Fruit fly (Drosophila melanogaster): Measurements from ENCODE around the gene Cpr.

Gene Cpr

DNA sequence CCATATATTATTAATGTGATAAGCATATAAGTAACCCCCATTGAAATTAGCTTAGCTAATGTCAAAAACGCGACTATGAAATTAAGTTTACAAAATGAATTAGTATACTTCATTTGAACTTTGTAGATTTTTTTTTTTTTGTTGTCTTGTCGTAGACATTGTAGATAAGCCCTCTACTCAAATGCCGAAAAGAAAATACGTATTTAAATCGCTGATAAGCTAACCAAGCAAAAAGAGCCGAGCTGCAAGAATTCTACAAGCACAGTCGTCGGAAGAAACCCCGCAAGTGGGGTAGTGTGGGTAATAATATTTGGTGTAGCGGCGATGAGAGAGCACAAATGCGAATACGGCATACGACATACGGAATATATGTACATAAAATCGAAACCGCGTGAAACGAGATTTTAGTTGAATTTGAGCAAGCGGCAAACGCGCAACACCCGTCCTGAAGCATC is 28.9 kb downstream of the Cpr start, which contains the start of gene Nepl4:
TSS of gene Nepl4 (plus strand) at position 405 of the 455 bp plus-strand sequence.
- TF ChIP-seq dmrt93B (GFP tag; optimal IDR thresholded peaks at IDR 0.05) (no peak), HLH106 (tag; optimal IDR thresholded peaks at IDR 0.05) (no peak), Vsx2 (GFP tag; optimal IDR thresholded peaks at IDR 0.05; ENCODE audit: partially characterized antibody) (no peak), Rel (GFP tag; optimal IDR thresholded peaks at IDR 0.05) (no peak), Rel (tag; optimal IDR thresholded peaks at IDR 0.05) (peak; percentile 65), h (GFP tag; optimal IDR thresholded peaks at IDR 0.05) (no peak), Hnf4 (GFP tag; optimal IDR thresholded peaks at IDR 0.05) (no peak)

DNA sequence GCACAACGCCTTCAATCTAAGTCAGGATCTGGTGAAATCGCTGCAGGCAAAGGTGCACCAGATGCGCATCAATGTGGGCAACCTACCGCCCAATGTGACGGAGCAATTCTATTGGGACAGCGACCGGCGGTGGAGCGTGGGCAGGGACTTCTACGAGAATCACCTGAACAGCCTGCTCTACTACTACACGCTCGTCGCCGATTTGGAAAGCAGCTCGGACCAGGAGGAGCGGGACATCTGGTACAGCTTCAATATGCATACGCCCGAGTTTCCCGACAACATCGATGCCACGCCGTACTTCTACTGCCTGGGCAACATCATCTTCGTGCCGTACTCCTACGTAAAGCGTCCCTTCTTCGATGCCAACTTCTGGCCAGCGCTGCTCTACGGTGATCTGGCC is 30.6 kb downstream of the Cpr start:
- TF ChIP-seq Hr78 (GFP tag; optimal IDR thresholded peaks at IDR 0.05) (no peak), brk (GFP tag; optimal IDR thresholded peaks at IDR 0.05) (no peak)

DNA sequence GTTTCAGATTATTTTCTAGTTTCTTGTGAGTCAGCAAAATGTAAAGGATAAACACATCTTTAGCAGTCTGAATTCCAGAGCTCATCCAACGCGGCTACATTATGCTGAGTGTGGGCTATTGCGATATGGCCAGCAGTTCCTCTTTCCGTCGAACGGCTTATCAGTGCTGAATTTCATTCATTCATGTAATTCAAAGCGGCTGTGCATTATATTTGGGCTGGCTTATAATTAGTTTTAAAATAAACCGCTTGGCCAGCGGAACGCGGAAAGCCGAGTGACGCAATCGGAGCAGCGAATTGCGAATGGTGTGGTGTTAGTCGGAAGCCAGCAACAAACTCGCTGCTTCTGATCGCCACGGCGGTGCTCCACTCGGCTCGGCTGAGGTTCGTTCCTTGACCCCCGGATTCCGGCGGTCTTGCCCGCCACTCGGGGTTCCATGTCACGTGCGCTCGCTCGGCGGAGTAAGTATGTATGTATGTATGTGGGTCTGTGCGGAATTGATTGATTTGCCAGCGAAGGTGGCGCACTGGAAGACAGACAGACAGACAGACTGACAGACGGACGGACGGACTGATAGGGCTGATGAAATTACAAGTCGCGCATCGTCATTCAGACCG is 32.5 kb downstream of the Cpr start:
- TF ChIP-seq Myc (optimal IDR thresholded peaks at IDR 0.05) (no peak), Mio (GFP tag; optimal IDR thresholded peaks at IDR 0.05) (no peak), Abd-B (GFP tag; optimal IDR thresholded peaks at IDR 0.05) (no peak), CG9705 (GFP tag; optimal IDR thresholded peaks at IDR 0.05) (no peak), br (GFP tag; optimal IDR thresholded peaks at IDR 0.05) (no peak), CrebA (GFP tag; optimal IDR thresholded peaks at IDR 0.05; ENCODE audit: borderline replicate concordance) (no peak), Sp1 (GFP tag; optimal IDR thresholded peaks at IDR 0.05) (no peak), lola (GFP tag; optimal IDR thresholded peaks at IDR 0.05) (no peak), Rel (GFP tag; optimal IDR thresholded peaks at IDR 0.05) (no peak), Rel (tag; optimal IDR thresholded peaks at IDR 0.05) (peak; percentile 2)

DNA sequence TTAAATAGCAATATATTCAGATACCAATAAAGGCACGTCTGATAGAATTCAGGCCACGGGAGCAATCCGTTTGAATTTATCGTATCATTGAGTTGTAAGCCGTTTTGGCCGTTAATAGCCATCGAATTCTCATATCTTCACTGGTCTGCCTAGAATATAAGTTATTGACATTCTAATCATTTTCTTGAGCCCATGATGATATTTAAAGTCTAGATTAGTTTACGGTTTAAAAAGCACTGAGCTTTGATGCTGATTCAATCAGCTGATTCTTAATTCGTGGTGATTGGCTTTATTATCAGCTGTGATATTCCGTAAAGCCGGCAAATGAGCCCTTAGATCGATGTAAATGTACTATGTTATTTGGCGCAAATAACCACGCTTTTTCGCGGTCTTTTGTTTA is 33.5 kb downstream of the Cpr start, which contains the start of gene slam:
TSS of gene slam (plus strand) at position 301 of the 400 bp plus-strand sequence.
- TF ChIP-seq Myc (optimal IDR thresholded peaks at IDR 0.05) (no peak), rgr (GFP tag; optimal IDR thresholded peaks at IDR 0.05) (no peak), foxo (GFP tag; optimal IDR thresholded peaks at IDR 0.05) (no peak), CrebA (GFP tag; optimal IDR thresholded peaks at IDR 0.05; ENCODE audit: borderline replicate concordance) (no peak), woc (GFP tag; optimal IDR thresholded peaks at IDR 0.05) (no peak), h (GFP tag; optimal IDR thresholded peaks at IDR 0.05) (no peak), usp (GFP tag; optimal IDR thresholded peaks at IDR 0.05) (no peak), Abd-B (GFP tag; optimal IDR thresholded peaks at IDR 0.05) (no peak), Mio (GFP tag; optimal IDR thresholded peaks at IDR 0.05) (no peak), jim (GFP tag; optimal IDR thresholded peaks at IDR 0.05) (no peak), dl (GFP tag; optimal IDR thresholded peaks at IDR 0.05; ENCODE audit: insufficient read depth in 1 of 2, partially characterized antibody in 2 of 2) (no peak), tai (GFP tag; optimal IDR thresholded peaks at IDR 0.05) (no peak), Dif (GFP tag; optimal IDR thresholded peaks at IDR 0.05; ENCODE audit: partially characterized antibody) (no peak), sage (GFP tag; optimal IDR thresholded peaks at IDR 0.05) (no peak), fru (GFP tag; optimal IDR thresholded peaks at IDR 0.05) (no peak), Dfd (GFP tag; optimal IDR thresholded peaks at IDR 0.05) (no peak), Vsx2 (GFP tag; optimal IDR thresholded peaks at IDR 0.05; ENCODE audit: partially characterized antibody) (no peak), ey (GFP tag; optimal IDR thresholded peaks at IDR 0.05) (no peak), Sp1 (GFP tag; optimal IDR thresholded peaks at IDR 0.05) (no peak), sv (GFP tag; optimal IDR thresholded peaks at IDR 0.05) (no peak)

DNA sequence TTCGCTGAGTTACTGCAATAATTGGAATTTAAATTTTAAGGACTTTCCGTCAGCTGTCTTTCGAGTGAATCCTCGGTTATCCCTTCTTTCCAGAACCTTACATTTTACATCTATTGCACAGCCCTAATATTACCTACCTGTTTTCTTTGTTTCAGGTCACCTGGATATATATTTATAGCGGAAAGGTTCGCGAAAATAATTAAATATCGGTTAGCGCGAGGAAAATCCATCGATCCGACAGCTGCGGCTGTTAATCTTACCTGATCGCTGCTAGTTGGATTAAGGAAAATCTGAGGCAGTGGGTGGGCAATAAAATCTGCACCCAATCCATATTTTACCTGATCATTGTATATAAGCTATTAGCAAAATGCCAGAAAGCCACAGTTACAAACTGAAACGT is 34.5 kb downstream of the Cpr start:
- no peak for TF ChIP-seq Vsx2 (GFP tag; optimal IDR thresholded peaks at IDR 0.05; ENCODE audit: partially characterized antibody)
- no peak for TF ChIP-seq CG32264 (GFP tag; optimal IDR thresholded peaks at IDR 0.05)
- no peak for TF ChIP-seq brk (GFP tag; optimal IDR thresholded peaks at IDR 0.05)
- no peak for TF ChIP-seq Hr78 (GFP tag; optimal IDR thresholded peaks at IDR 0.05)
- no peak for TF ChIP-seq Dfd (GFP tag; optimal IDR thresholded peaks at IDR 0.05)
- TF ChIP-seq br (GFP tag; optimal IDR thresholded peaks at IDR 0.05): no peak
- TF ChIP-seq Dif (GFP tag; optimal IDR thresholded peaks at IDR 0.05; ENCODE audit: partially characterized antibody): no peak
- TF ChIP-seq woc (GFP tag; optimal IDR thresholded peaks at IDR 0.05): no peak
- no peak for TF ChIP-seq sv (GFP tag; optimal IDR thresholded peaks at IDR 0.05)
- no peak for TF ChIP-seq jim (GFP tag; optimal IDR thresholded peaks at IDR 0.05)
- no peak for TF ChIP-seq dmrt93B (GFP tag; optimal IDR thresholded peaks at IDR 0.05)
- TF ChIP-seq Myc (optimal IDR thresholded peaks at IDR 0.05): no peak
- no peak for TF ChIP-seq ey (GFP tag; optimal IDR thresholded peaks at IDR 0.05)
- TF ChIP-seq OdsH (GFP tag; optimal IDR thresholded peaks at IDR 0.05): no peak

Data from whole organism, wandering third instar larva.